Worm (Caenorhabditis elegans) whole organism, L4 larva: ENCODE measurements around the gene sre-32.

Source experiments
- lin-13 ChIP-seq: fragments of 150-350 bp; optimal IDR thresholded peaks from 2 replicates; lab custom pipeline; 2014; ENCODE audit warnings: missing biosample characterization, missing genetic modification reagents, missing genetic modification characterization
- mdl-1 ChIP-seq, 2 experiments: fragments of 150-350 bp in 1 of 2; sonication (generic microtip) in 1 of 2; optimal IDR thresholded peaks; 2 replicates each; lab custom pipeline; 2014 to 2017; ENCODE audit warnings: missing biosample characterization in 2 of 2, missing genetic modification characterization in 2 of 2
- pha-4 ChIP-seq, 2 experiments: fragments of 150-350 bp in 1 of 2; fragments of 200-800 bp in 1 of 2; sonication (Bioruptor generic) in 1 of 2; IDR thresholded peaks in 1 of 2; optimal IDR thresholded peaks in 1 of 2; 2 replicates each; pipeline versions ENCODE4 v1.3.6 to Lab custom; 2014 to 2022; ENCODE audit warnings: missing genetic modification characterization in 2 of 2, missing genetic modification reagents in 2 of 2, missing biosample characterization in 1 of 2, missing compliant biosample characterization in 1 of 2
- snpc-4 ChIP-seq: fragments of 150-350 bp; optimal IDR thresholded peaks from 2 replicates; lab custom pipeline; 2014; ENCODE audit warnings: missing biosample characterization, missing genetic modification characterization
- ztf-11 ChIP-seq: fragments of 150-350 bp; optimal IDR thresholded peaks from 2 replicates; lab custom pipeline; 2014; ENCODE audit warnings: missing biosample characterization, missing genetic modification characterization

ce11 chrII:12448241-12448640, 8.3 kb downstream of the sre-32 start, which contains the start of gene srh-27:
- TF ChIP-seq mdl-1 (tag; optimal IDR thresholded peaks at IDR 0.05; lab: Kevin White, UChicago) (no peak), pha-4 (GFP tag; IDR thresholded peaks at IDR 0.05; lab: Robert Waterston, UW) (no peak), pha-4 (tag; optimal IDR thresholded peaks at IDR 0.05; lab: Kevin White, UChicago) (no peak), ztf-11 (tag; lab: Kevin White, UChicago) (no peak), lin-13 (no peak), snpc-4 (tag; lab: Kevin White, UChicago) (no peak)
